Worm (Caenorhabditis elegans): ENCODE data around the gene clec-218.
A peak's percentile ranks its signal among the peaks of the same experiment; 100 is the strongest.

The clec-218 gene

ce11 chrV:8291764-8292163 lies 16.0 kb upstream of the clec-218 start, which contains the start of gene srg-33:
Gene srg-33 (plus strand): TSS chrV:8292064.
- TF ChIP-seq unc-62 (GFP tag; optimal IDR thresholded peaks at IDR 0.05) (no peak), nhr-6 (tag; optimal IDR thresholded peaks at IDR 0.05) (no peak), sma-9 (GFP tag; optimal IDR thresholded peaks at IDR 0.05) (no peak), sma-9 (tag; optimal IDR thresholded peaks at IDR 0.05) (no peak), unc-39 (tag; optimal IDR thresholded peaks at IDR 0.05) (no peak), lsy-2 (tag; optimal IDR thresholded peaks at IDR 0.05) (no peak), aly-2 (tag; optimal IDR thresholded peaks at IDR 0.05) (no peak), fos-1 (tag; optimal IDR thresholded peaks at IDR 0.05) (no peak), sma-3 (GFP tag; optimal IDR thresholded peaks at IDR 0.05) (no peak), skn-1 (tag; optimal IDR thresholded peaks at IDR 0.05) (no peak), mab-5 (tag; optimal IDR thresholded peaks at IDR 0.05) (no peak), mbf-1 (tag; optimal IDR thresholded peaks at IDR 0.05) (no peak), nhr-11 (tag; optimal IDR thresholded peaks at IDR 0.05) (no peak), elt-3 (tag; optimal IDR thresholded peaks at IDR 0.05) (no peak), sem-4 (tag; optimal IDR thresholded peaks at IDR 0.05) (no peak), lin-13 (GFP tag; optimal IDR thresholded peaks at IDR 0.05) (no peak), nhr-12 (tag; optimal IDR thresholded peaks at IDR 0.05) (no peak)

ce11 chrV:8295866-8296265 lies 11.9 kb upstream of the clec-218 start, which contains the start of gene smex-1:
Gene smex-1 (minus strand): TSS chrV:8295966.
- TF ChIP-seq ceh-16 (tag; optimal IDR thresholded peaks at IDR 0.05) (no peak), alr-1 (tag; optimal IDR thresholded peaks at IDR 0.05) (no peak), ztf-4 (tag; optimal IDR thresholded peaks at IDR 0.05) (no peak), unc-39 (tag; optimal IDR thresholded peaks at IDR 0.05) (no peak), unc-62 (GFP tag; optimal IDR thresholded peaks at IDR 0.05) (no peak), skn-1 (tag; optimal IDR thresholded peaks at IDR 0.05) (no peak), nhr-12 (tag; optimal IDR thresholded peaks at IDR 0.05) (no peak), ztf-11 (tag; optimal IDR thresholded peaks at IDR 0.05) (no peak), nhr-129 (tag; optimal IDR thresholded peaks at IDR 0.05) (no peak), aly-2 (tag; optimal IDR thresholded peaks at IDR 0.05) (no peak), lsy-2 (tag; optimal IDR thresholded peaks at IDR 0.05) (no peak), elt-3 (tag; optimal IDR thresholded peaks at IDR 0.05) (no peak)

DNA sequence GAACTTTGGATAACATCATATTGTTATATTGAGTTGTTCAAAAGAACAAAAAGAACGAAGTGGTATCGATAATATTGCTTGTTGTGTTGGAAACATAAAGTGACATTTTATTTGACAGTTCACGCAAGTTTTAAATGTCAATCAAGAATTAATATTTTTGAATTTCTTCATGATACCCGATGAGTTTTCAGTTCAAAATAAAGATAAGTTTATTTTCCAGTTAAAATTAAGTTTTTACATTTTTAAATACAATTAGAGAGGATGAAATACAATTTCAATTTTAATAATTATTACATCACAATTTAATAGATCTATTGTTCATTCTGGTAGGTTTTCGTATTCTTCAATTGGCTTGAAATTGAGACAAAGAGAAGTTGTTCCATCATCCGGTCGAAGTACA lies 10.2 kb upstream of the clec-218 start, which contains the start of gene W02D7.4:
TSS of gene W02D7.4 (minus strand) at position 101 of the 400 bp plus-strand sequence.
- no peak for TF ChIP-seq elt-3 (tag; optimal IDR thresholded peaks at IDR 0.05)
- TF ChIP-seq ztf-4 (tag; optimal IDR thresholded peaks at IDR 0.05), result no peak
- no peak for TF ChIP-seq lin-13 (GFP tag; optimal IDR thresholded peaks at IDR 0.05)
- TF ChIP-seq Y55F3AM.14 (GFP tag; optimal IDR thresholded peaks at IDR 0.05), result no peak
- no peak for TF ChIP-seq dmd-4 (tag; optimal IDR thresholded peaks at IDR 0.05)

DNA sequence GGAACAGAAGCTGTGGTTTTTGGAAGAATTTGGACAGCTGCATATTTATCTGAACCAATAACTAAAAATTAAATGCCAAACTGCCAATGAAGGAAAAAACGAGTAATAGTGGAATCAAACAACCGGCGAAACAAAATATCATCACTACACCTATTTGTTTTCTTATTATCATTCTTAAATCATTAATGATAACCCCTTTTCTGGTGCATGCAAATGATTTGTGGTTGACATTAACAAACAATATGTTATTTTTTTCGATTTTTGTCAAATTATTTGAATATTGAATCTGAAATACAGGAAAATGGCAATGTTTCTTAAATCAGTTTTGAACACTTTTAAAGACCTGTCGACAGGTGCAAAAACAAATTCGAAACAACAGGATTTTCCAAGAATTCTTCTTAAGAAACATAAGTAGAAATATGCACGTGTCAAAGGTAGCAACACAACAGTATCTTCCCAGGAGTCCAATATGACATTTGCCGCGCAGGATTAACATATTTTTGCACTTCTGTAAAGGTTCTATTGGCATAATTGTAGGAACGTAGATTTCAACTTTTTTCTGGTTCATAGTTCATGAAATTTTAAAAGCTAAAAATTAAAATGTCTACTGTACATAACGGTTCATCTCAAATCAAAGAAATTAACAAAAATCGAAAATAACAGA lies 8.4 kb upstream of the clec-218 start, which contains the start of gene W02D7.5:
TSS of gene W02D7.5 (minus strand) at position 51 of the 664 bp plus-strand sequence.
- TF ChIP-seq nhr-23 (tag; optimal IDR thresholded peaks at IDR 0.05) (no peak), ztf-4 (tag; optimal IDR thresholded peaks at IDR 0.05) (no peak), ama-1 (optimal IDR thresholded peaks at IDR 0.05) (no peak), nhr-77 (tag; optimal IDR thresholded peaks at IDR 0.05) (no peak), lin-13 (GFP tag; optimal IDR thresholded peaks at IDR 0.05) (no peak)

DNA sequence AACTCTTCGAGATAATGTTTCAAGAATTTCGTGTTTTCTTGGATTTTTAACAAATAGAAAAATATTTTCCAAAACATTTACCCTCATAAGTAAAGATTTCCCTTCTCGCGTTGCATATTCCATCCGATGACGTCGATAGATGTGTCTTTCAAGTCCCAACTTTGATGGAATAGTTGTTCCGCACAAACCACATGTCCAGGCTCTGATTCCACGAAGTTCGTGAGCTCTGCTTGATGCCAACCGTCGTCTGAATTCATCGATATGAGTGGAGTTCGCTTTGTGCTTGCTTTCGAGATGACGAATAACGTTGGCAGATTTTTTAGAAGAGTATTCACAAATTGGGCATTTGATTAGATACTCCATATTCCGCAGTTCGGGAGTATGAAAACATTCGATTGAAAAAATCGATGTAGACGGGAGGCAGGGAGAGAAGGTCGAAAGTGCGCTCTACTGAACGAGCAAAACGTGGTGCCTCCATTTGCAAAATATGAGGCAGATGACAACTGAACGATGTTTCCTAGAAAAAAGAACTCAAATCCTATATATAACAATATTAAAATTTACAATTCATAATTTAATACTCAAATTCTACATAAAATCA lies 6.7 kb upstream of the clec-218 start, which contains the start of gene W02D7.6:
TSS of gene W02D7.6 (minus strand) at position 573 of the 601 bp plus-strand sequence.
- no peak for TF ChIP-seq peb-1 (tag; optimal IDR thresholded peaks at IDR 0.05)
- peak; percentile 48 for TF ChIP-seq nhr-129 (tag; optimal IDR thresholded peaks at IDR 0.05)
- TF ChIP-seq nhr-12 (tag; optimal IDR thresholded peaks at IDR 0.05), result no peak
- no peak for TF ChIP-seq nhr-23 (tag; optimal IDR thresholded peaks at IDR 0.05)
- TF ChIP-seq snpc-4 (tag; optimal IDR thresholded peaks at IDR 0.05), result no peak
- no peak for TF ChIP-seq unc-62 (GFP tag; optimal IDR thresholded peaks at IDR 0.05)
- peak in 1 of 2 experiments; percentile 19 for TF ChIP-seq lsy-2 (tag; optimal IDR thresholded peaks at IDR 0.05)
- peak; percentile 46 for TF ChIP-seq C34F6.9 (tag; optimal IDR thresholded peaks at IDR 0.05)
- TF ChIP-seq sma-9 (GFP tag; optimal IDR thresholded peaks at IDR 0.05), result peak; percentile 23
- TF ChIP-seq sma-9 (tag; optimal IDR thresholded peaks at IDR 0.05), result no peak
- no peak for TF ChIP-seq sma-3 (GFP tag; optimal IDR thresholded peaks at IDR 0.05)
- TF ChIP-seq unc-39 (tag; optimal IDR thresholded peaks at IDR 0.05), result no peak
- no peak for TF ChIP-seq ztf-11 (tag; optimal IDR thresholded peaks at IDR 0.05)
- no peak for TF ChIP-seq lin-11 (tag; optimal IDR thresholded peaks at IDR 0.05)
- TF ChIP-seq crh-2 (tag; optimal IDR thresholded peaks at IDR 0.05), result peak; percentile 62
- peak; percentile 13 for TF ChIP-seq sem-4 (tag; optimal IDR thresholded peaks at IDR 0.05)
- TF ChIP-seq ceh-16 (tag; optimal IDR thresholded peaks at IDR 0.05), result no peak
- no peak for TF ChIP-seq zag-1 (tag; optimal IDR thresholded peaks at IDR 0.05)

Measured in whole organism, L2 larva.